Worm (Caenorhabditis elegans) whole organism, L4/young adult: ENCODE results near the gene sprr-2.

Source experiments
- W03F9.2 ChIP-seq: fragments of 150-350 bp; optimal IDR thresholded peaks from 2 replicates; lab custom pipeline; 2014; ENCODE audit warnings: missing biosample characterization, missing genetic modification characterization
- dao-5 ChIP-seq: sonication (generic microtip); optimal IDR thresholded peaks from 2 replicates; lab custom pipeline; 2016; ENCODE audit warnings: missing genotype, missing genetic modification characterization, moderate library complexity, missing compliant biosample characterization
- him-1 ChIP-seq: sonication (generic microtip); optimal IDR thresholded peaks from 2 replicates; lab custom pipeline; 2016; ENCODE audit warnings: missing genotype, missing genetic modification reagents, missing genetic modification characterization, missing compliant biosample characterization

Gene sprr-2

DNA sequence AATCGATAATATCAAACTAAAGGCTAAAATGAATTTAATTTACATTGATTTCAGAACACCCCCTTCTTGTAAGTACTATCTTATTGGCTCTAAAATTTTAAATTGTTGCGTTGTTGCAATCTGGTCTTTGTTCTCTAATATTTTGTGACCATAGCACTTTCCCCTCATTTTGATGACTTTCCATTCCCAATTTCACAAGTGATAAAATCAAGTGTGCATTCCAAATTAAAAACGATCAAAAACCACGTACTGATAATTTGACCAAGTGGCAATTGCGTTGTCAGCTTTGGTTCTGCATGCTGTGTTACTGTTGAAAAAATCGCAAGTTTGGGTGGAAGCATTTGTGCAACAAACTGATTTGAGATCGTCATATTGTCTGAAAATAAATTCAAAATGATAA, 22.9 kb upstream of the sprr-2 start:
- TF ChIP-seq W03F9.2 (tag; lab: Kevin White, UChicago) (no peak), dao-5 (tag; lab: Kevin White, UChicago) (no peak), him-1 (tag; lab: Kevin White, UChicago) (no peak)

DNA sequence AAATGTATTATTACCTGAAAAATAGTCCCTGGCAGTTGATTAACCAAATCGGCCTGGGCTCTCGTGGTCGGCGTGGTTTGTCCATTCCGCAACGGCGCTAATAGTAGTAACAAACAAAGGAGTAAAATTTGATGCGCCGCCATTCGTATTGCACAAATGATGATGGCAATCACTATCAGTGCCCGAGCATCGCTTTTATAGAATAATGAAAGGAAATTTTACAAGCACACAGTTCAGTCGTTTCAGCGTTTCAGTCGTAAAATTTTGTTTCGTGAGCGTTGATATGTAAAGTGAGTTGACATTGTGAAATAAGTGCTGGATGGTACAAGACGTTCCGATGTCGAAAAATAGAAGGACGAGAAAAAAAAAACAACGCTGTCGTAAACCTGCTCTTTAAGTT, 21.6 kb upstream of the sprr-2 start, which contains the start of gene Y16B4A.2:
TSS of gene Y16B4A.2 (minus strand) at position 170 of the 400 bp plus-strand sequence.
- TF ChIP-seq W03F9.2 (tag; lab: Kevin White, UChicago) (no peak), him-1 (tag; lab: Kevin White, UChicago) (no peak), dao-5 (tag; lab: Kevin White, UChicago) (no peak)

DNA sequence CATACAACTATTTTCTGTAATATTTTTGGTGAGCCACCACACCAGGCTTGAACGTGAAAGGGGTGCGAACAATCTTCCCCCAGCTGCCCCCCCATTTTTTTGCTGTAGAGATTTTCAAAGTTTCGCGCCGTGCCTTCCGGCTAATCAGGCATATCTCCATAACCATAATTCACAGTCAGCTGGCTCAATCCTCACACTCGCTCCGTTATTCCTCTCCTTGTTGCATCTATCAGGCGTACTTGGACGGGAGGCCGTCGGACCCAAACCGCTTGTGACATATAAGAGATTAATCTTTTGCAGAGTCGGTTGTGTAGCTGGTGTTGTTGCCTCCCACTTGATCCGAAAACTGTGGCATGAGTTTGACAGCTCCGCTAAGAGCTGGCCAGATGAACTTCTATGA, 20.0 kb upstream of the sprr-2 start, which contains the start of gene unc-3:
TSS of gene unc-3 (plus strand) at position 301 of the 400 bp plus-strand sequence.
- TF ChIP-seq W03F9.2 (tag; lab: Kevin White, UChicago) (no peak), dao-5 (tag; lab: Kevin White, UChicago) (no peak), him-1 (tag; lab: Kevin White, UChicago) (no peak)

DNA sequence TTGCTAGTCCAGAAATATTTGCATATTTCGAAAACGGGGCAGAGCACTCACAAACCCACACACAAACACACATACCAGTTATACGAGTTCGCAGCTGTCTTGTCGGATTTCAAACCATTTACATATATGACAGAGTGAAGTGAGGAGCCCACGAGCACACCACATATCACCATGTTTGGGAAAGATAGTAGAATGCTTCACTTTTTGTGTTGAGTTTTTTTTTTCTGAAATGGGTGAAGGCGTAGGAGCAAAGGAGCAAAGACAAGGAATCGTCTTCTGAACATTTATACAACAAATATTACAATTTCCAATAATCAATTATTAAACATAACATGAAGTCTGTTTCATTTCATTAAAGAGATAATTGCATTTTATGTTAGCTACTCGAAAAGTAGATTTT, 18.0 kb upstream of the sprr-2 start:
- TF ChIP-seq W03F9.2 (tag; lab: Kevin White, UChicago) (no peak), dao-5 (tag; lab: Kevin White, UChicago) (no peak), him-1 (tag; lab: Kevin White, UChicago) (no peak)

DNA sequence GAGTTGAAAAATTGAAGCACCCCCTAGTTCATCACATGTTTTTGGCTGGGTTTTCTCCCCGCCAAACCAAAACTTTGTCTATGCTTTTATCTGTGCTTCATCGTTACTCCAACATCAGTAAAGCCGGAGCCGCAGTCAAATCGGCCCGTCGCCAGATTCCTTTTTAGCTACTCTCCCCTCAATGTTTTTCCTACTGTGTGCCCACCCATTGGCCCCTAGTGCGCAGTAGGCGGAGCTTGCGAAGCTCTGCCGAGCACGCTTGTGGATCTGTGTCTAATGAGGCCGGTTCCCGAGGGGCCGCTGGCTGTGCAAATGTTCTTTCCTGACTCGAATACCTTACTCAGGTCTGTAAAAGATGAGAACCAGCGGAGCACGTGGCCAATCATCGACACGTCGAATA, 16.9 kb upstream of the sprr-2 start:
- TF ChIP-seq W03F9.2 (tag; lab: Kevin White, UChicago), result no peak
- no peak for TF ChIP-seq him-1 (tag; lab: Kevin White, UChicago)
- no peak for TF ChIP-seq dao-5 (tag; lab: Kevin White, UChicago)

DNA sequence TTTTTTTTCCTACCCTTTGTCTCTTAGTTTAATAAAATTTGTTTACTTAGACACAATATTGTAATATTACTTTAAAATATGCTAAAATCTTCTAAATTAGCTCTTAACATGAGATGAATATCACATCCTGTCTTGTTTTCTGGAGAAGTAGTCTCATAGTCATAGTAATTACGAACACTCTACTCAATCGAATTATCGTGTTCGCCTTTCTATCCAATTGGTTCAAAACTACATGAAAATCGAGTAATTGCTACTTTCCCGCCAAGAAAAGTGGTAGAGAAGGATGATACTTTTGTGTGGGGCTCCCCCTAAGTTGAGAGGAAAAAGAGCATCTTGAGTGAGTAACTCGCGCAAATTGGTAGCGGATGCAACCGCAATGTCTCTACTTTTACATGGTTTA, 15.1 kb upstream of the sprr-2 start:
- no peak for TF ChIP-seq him-1 (tag; lab: Kevin White, UChicago)
- TF ChIP-seq W03F9.2 (tag; lab: Kevin White, UChicago), result no peak
- no peak for TF ChIP-seq dao-5 (tag; lab: Kevin White, UChicago)

DNA sequence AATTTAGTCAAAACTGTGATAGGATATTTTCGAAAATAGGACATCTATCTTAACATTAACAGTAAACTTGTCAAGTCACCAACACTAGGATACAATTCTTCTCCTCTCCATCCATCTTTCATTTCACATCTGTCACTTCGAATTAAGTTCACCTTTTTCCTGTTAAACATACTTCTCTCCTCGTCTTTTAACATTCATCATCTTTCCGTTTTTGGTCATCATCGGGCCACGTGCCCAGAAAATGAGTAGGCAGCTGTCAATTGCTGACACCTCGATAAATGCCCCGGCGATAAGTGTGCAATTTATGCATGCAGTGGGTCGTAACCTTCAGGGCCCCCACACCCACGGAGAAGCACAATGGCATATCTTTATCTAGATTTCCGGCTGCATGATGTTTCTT, 13.1 kb upstream of the sprr-2 start:
- TF ChIP-seq dao-5 (tag; lab: Kevin White, UChicago) (no peak), him-1 (tag; lab: Kevin White, UChicago) (no peak), W03F9.2 (tag; lab: Kevin White, UChicago) (no peak)

DNA sequence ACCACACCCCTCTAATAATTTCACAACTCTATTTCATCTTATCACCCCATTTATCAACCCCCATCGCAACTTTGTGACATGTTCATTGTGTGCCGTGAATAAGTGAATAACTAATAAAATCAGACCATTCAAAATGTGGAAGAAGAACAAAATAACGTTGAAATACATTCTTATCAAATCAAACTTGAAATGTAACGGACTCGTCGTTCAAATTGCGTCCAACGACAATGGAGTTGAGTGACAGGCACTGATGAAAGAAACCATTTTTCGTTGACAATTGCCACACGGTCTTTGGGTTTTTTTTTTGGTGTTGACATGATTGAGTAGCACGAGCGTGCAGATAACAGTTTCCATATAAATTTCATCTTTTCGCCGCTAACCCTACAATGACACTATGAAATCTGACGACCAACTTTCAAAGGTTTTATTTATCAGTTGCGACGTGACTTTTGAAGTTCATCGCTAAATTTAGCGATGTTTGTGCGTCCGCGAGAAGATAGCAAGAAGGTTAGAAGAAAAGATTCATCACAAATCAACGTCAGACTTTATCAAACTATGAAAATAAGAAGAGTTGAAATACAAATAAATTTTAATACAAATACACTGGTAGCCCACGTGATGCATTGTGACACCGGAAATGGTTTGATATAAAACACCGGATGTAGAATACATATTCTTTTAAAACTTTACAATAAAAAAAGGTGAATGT, 9.7 kb upstream of the sprr-2 start:
- peak; percentile 32 for TF ChIP-seq W03F9.2 (tag; lab: Kevin White, UChicago)
- TF ChIP-seq dao-5 (tag; lab: Kevin White, UChicago), result no peak

DNA sequence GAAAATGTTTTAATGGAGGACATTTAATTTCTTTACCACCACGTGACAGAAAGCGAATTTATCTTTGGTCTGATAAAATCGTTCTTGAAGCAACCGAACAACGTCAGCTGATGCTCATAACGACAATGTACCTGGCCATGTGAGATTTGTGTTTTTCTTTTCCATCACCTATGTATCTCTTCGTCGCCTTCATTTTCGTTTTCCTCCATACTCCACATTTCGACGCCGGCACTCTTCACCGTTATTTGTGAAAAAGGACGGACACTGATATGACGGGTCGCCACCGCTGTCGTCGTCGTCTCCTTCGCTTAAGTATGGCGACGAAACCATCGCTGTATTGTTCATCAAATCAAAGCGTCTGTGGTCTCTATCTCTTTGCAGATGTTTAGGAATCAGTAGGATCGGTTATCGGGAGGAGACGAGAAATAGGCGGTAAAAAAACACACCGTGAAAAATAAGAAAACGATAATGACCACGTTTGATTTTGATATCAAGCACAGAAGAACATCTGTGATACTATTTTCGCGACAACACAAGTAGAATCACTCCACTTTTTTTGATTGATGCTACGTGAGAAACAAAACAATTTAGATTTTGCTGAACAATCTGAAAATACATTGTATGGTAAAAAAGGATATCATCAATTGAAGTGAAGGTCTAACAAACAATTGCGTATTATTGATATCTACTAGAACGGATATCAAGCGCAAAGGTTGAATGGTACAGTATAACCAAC, 6.3 kb upstream of the sprr-2 start:
- TF ChIP-seq dao-5 (tag; lab: Kevin White, UChicago) (no peak), him-1 (tag; lab: Kevin White, UChicago) (no peak), W03F9.2 (tag; lab: Kevin White, UChicago) (no peak)

DNA sequence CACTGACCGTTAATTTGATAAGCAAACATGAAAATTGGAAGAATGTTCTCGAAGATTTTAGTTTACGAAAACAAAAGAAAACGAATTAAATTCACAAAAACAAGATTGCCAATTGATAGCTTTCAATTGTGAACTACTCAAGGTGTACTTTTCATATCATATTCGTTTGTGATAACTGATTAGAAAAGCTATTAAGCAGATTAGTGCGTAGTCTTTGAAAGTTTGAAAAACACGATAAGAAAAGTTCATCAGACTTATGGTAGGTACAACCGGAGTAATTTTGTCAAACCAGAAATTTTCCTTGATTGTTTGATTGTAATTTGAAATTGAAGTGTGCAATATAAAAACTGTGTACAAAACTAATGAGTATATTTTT, 5.7 kb upstream of the sprr-2 start:
- TF ChIP-seq him-1 (tag; lab: Kevin White, UChicago), result no peak
- TF ChIP-seq W03F9.2 (tag; lab: Kevin White, UChicago), result no peak
- no peak for TF ChIP-seq dao-5 (tag; lab: Kevin White, UChicago)

DNA sequence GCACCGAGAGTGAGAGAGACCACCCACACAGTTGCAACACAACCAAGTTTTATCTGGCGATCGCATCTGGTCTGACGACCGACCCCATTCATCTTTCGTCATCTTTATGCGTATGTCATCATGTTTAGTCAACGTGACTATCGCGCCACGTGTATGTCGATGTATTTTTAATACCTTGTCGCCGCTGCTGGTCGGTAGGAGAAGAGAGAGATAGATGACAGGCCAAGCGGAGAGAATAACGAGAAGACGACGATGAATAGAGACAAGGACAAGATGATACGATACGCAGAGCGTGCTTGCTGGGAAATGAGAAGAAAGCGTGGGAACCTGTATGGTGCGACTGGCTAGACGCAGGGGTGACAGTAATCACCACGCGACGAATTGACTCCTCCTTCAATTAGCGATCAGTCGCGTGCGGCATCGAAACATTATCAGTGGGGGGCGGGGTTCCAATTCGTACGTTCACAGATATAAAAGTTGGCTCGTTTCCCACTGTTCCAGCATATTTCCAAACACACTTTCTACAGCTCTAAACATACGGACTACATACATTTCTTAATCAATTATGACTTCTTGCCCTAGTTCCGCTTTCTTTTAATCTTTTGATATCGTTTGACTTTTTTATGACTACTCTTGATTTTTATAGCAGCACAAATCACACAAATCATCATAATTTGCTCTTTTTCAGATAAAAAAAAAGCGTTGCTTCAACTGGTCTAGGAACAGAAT, 2.8 kb upstream of the sprr-2 start, which contains the start of gene tatn-1:
TSS of gene tatn-1 (plus strand) at position 689 of the 729 bp plus-strand sequence.
- TF ChIP-seq him-1 (tag; lab: Kevin White, UChicago), result no peak
- peak; percentile 4 for TF ChIP-seq W03F9.2 (tag; lab: Kevin White, UChicago)
- TF ChIP-seq dao-5 (tag; lab: Kevin White, UChicago), result peak; percentile 38

DNA sequence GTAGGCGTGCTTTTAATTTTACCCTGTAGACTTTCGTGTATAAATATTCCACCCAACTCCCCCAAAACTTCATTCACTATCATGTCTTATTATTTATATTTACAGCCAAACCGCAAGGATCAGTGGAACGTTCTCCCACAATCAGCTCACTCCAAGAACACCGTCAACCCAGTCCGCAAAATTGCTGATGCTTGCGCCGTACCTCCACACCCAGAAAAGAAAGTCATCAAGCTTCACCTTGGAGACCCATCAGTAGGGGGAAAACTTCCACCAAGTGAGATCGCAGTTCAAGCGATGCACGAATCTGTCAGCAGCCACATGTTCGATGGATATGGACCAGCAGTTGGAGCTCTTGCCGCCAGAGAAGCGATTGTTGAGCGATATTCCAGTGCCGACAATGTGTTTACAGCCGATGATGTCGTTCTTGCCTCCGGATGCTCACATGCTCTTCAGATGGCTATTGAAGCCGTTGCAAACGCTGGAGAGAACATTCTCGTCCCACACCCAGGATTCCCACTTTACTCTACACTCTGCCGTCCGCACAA, 2.0 kb upstream of the sprr-2 start:
- no peak for TF ChIP-seq W03F9.2 (tag; lab: Kevin White, UChicago)
- no peak for TF ChIP-seq dao-5 (tag; lab: Kevin White, UChicago)
- TF ChIP-seq him-1 (tag; lab: Kevin White, UChicago), result no peak
